Fruit fly (Drosophila melanogaster) S2 (cell line): ENCODE data around the gene hmw.

ENCODE experiments used
- CG8478 ChIP-seq: fragments of >200 bp; optimal IDR thresholded peaks from 2 replicates; lab custom pipeline; 2018
- CTCF ChIP-seq, 2 experiments: fragments of >200 bp; optimal IDR thresholded peaks; 2 replicates each; lab custom pipeline; 2018

dm6 chr3R:18372688-18373304 is 11.0 kb downstream of the hmw start, which contains the start of gene gl:
- TF ChIP-seq CTCF (optimal IDR thresholded peaks at IDR 0.05; lab: Kevin White, UChicago) (no peak), CG8478 (lab: Kevin White, UChicago) (no peak)
